Fruit fly (Drosophila melanogaster) whole organism, embryonic: ENCODE data around the gene CG14655.

Source experiments
- Asciz ChIP-seq: fragments of 200-800 bp; sonication (Bioruptor generic); optimal IDR thresholded peaks from 2 replicates; lab custom pipeline; 2017; ENCODE audit warnings: missing biosample characterization, mild to moderate bottlenecking, missing genetic modification characterization, missing genetic modification reagents
- BtbVII ChIP-seq: fragments of 200-800 bp; sonication (Bioruptor generic); optimal IDR thresholded peaks from 3 replicates; lab custom pipeline; 2017; ENCODE audit warnings: missing biosample characterization, mild to moderate bottlenecking, missing genetic modification characterization
- CG10267 ChIP-seq: fragments of 200-800 bp; sonication (Bioruptor generic); optimal IDR thresholded peaks from 2 replicates; lab custom pipeline; 2018; ENCODE audit warnings: missing biosample characterization, mild to moderate bottlenecking, missing genetic modification characterization, moderate library complexity
- CG11504 ChIP-seq: fragments of 200-800 bp; sonication (Bioruptor generic); optimal IDR thresholded peaks from 3 replicates; lab custom pipeline; 2019; ENCODE audit warnings: missing biosample characterization, mild to moderate bottlenecking, missing genetic modification characterization, moderate library complexity
- CG12219 ChIP-seq: fragments of 200-800 bp; sonication (Bioruptor generic); optimal IDR thresholded peaks from 3 replicates; lab custom pipeline; 2018; ENCODE audit warnings: missing biosample characterization, mild to moderate bottlenecking, missing genetic modification characterization
- CG1233 ChIP-seq: fragments of 200-800 bp; sonication (Bioruptor generic); optimal IDR thresholded peaks from 4 replicates; lab custom pipeline; 2018; ENCODE audit warnings: missing biosample characterization, mild to moderate bottlenecking, missing genetic modification characterization
- CG13424 ChIP-seq: fragments of 200-800 bp; sonication (Bioruptor generic); optimal IDR thresholded peaks from 2 replicates; lab custom pipeline; 2019; ENCODE audit warnings: missing biosample characterization, mild to moderate bottlenecking, missing genetic modification characterization, moderate library complexity
- CG14667 ChIP-seq: fragments of 200-800 bp; sonication (Bioruptor generic); IDR thresholded peaks from 2 replicates; pipeline ENCODE4 v1.3.6; 2022; ENCODE audit warnings: missing biosample characterization, missing genetic modification characterization
- CG14860 ChIP-seq: fragments of 200-800 bp; sonication (Bioruptor generic); IDR thresholded peaks from 3 replicates; pipeline ENCODE4 v1.3.6; 2022; ENCODE audit warnings: missing biosample characterization, missing genetic modification characterization; ENCODE audit not compliant: partially characterized antibody
- CG15011 ChIP-seq: fragments of 200-800 bp; sonication (Bioruptor generic); optimal IDR thresholded peaks from 3 replicates; lab custom pipeline; 2018; ENCODE audit warnings: missing biosample characterization, mild to moderate bottlenecking, missing genetic modification characterization
- CG17359 ChIP-seq: fragments of 200-800 bp; sonication (Bioruptor generic); optimal IDR thresholded peaks from 3 replicates; lab custom pipeline; 2018; ENCODE audit warnings: missing biosample characterization, mild to moderate bottlenecking, missing genetic modification characterization, moderate library complexity
- CG30403 ChIP-seq: fragments of 200-800 bp; sonication (Bioruptor generic); optimal IDR thresholded peaks from 3 replicates; lab custom pipeline; 2016; ENCODE audit warnings: missing biosample characterization, missing genetic modification characterization
- CG31441 ChIP-seq: fragments of 200-800 bp; sonication (Bioruptor generic); IDR thresholded peaks from 2 replicates; pipeline ENCODE4 v1.3.6; 2022; ENCODE audit warnings: missing biosample characterization, missing genetic modification characterization
- CG33557 ChIP-seq: fragments of 200-800 bp; sonication (Bioruptor generic); optimal IDR thresholded peaks from 2 replicates; lab custom pipeline; 2019; ENCODE audit warnings: missing biosample characterization, mild to moderate bottlenecking, missing genetic modification characterization, moderate library complexity
- CG34224 ChIP-seq: fragments of 200-800 bp; sonication (Bioruptor generic); IDR thresholded peaks from 3 replicates; pipeline ENCODE4 v1.3.6; 2022; ENCODE audit warnings: missing biosample characterization, missing genetic modification characterization; ENCODE audit not compliant: partially characterized antibody
- CG4854 ChIP-seq: fragments of 200-800 bp; sonication (Bioruptor generic); optimal IDR thresholded peaks from 2 replicates; lab custom pipeline; 2016; ENCODE audit warnings: missing biosample characterization, missing genetic modification characterization, inconsistent platforms
- CG5953 ChIP-seq: fragments of 200-800 bp; sonication (Bioruptor generic); IDR thresholded peaks from 2 replicates; pipeline ENCODE4 v1.3.6; 2022; ENCODE audit warnings: missing biosample characterization, missing genetic modification characterization
- CG9797 ChIP-seq: fragments of 200-800 bp; sonication (Bioruptor generic); optimal IDR thresholded peaks from 3 replicates; lab custom pipeline; 2018; ENCODE audit warnings: missing biosample characterization, mild to moderate bottlenecking, missing genetic modification characterization
- CTCF ChIP-seq: fragments of 200-800 bp; sonication (Bioruptor generic); optimal IDR thresholded peaks from 2 replicates; lab custom pipeline; 2017; ENCODE audit warnings: missing biosample characterization, mild to moderate bottlenecking, missing genetic modification characterization, moderate library complexity
- Doc3 ChIP-seq: fragments of 200-800 bp; sonication (Bioruptor generic); IDR thresholded peaks from 3 replicates; pipeline ENCODE4 v1.3.6; 2022; ENCODE audit warnings: missing biosample characterization, missing genetic modification characterization; ENCODE audit not compliant: partially characterized antibody
- Dref ChIP-seq: fragments of 200-800 bp; sonication (Bioruptor generic); IDR thresholded peaks from 2 replicates; pipeline ENCODE4 v1.3.6; 2022; ENCODE audit warnings: missing biosample characterization, missing genetic modification characterization
- E2f1 ChIP-seq: fragments of 200-800 bp; sonication (Bioruptor generic); IDR thresholded peaks from 2 replicates; pipeline ENCODE4 v1.3.6; 2022; ENCODE audit warnings: missing biosample characterization, missing genetic modification characterization
- HLHmδ ChIP-seq: fragments of 200-800 bp; sonication (Bioruptor generic); optimal IDR thresholded peaks from 2 replicates; lab custom pipeline; 2018; ENCODE audit warnings: missing biosample characterization, mild to moderate bottlenecking, missing genetic modification characterization, moderate library complexity
- Hey ChIP-seq: fragments of 200-800 bp; sonication (Bioruptor generic); optimal IDR thresholded peaks from 3 replicates; lab custom pipeline; 2018; ENCODE audit warnings: missing biosample characterization, mild to moderate bottlenecking, missing genetic modification characterization
- Hsf ChIP-seq: fragments of 200-800 bp; sonication (Bioruptor generic); optimal IDR thresholded peaks from 3 replicates; lab custom pipeline; 2016; ENCODE audit warnings: missing biosample characterization, missing genetic modification characterization
- Mad ChIP-seq: fragments of 200-800 bp; sonication (Bioruptor generic); optimal IDR thresholded peaks from 2 replicates; lab custom pipeline; 2016; ENCODE audit warnings: missing biosample characterization, missing genetic modification characterization
- Myb ChIP-seq: fragments of 200-800 bp; sonication (Bioruptor generic); optimal IDR thresholded peaks from 2 replicates; lab custom pipeline; 2016; ENCODE audit warnings: missing biosample characterization, missing genetic modification characterization
- Opbp ChIP-seq: fragments of 200-800 bp; sonication (Bioruptor generic); IDR thresholded peaks from 3 replicates; pipeline ENCODE4 v1.3.6; 2022; ENCODE audit warnings: missing biosample characterization, missing genetic modification characterization; ENCODE audit not compliant: partially characterized antibody
- PHDP ChIP-seq: fragments of 200-800 bp; sonication (Bioruptor generic); optimal IDR thresholded peaks from 3 replicates; lab custom pipeline; 2018; ENCODE audit warnings: missing biosample characterization, mild to moderate bottlenecking, missing genetic modification characterization, moderate library complexity
- Pdp1 ChIP-seq, 2 experiments: fragments of 200-800 bp; sonication (Bioruptor generic); optimal IDR thresholded peaks; 3 replicates each; lab custom pipeline; 2016; ENCODE audit warnings: missing biosample characterization in 2 of 2, missing genetic modification characterization in 2 of 2, mild to moderate bottlenecking in 1 of 2, moderate library complexity in 1 of 2
- bsh ChIP-seq, 2 experiments: fragments of 200-800 bp; sonication (Bioruptor generic); optimal IDR thresholded peaks; 2 replicates each; lab custom pipeline; 2017 to 2018; ENCODE audit warnings: mild to moderate bottlenecking in 2 of 2, missing biosample characterization in 2 of 2, missing genetic modification characterization in 2 of 2, moderate library complexity in 1 of 2
- cg ChIP-seq: fragments of 200-800 bp; sonication (Bioruptor generic); optimal IDR thresholded peaks from 3 replicates; lab custom pipeline; 2019; ENCODE audit warnings: missing biosample characterization, mild to moderate bottlenecking, missing genetic modification characterization, moderate library complexity
- chm ChIP-seq: fragments of 200-800 bp; sonication (Bioruptor generic); IDR thresholded peaks from 2 replicates; pipeline ENCODE4 v1.3.6; 2022; ENCODE audit warnings: missing biosample characterization, missing genetic modification characterization
- chn ChIP-seq: fragments of 200-800 bp; sonication (Bioruptor generic); optimal IDR thresholded peaks from 2 replicates; lab custom pipeline; 2016; ENCODE audit warnings: missing biosample characterization, missing genetic modification characterization
- esg ChIP-seq: fragments of 200-800 bp; sonication (Bioruptor generic); conservative IDR thresholded peaks from 2 replicates; pipeline ENCODE4 v1.3.6; 2022; ENCODE audit warnings: missing biosample characterization, missing genetic modification characterization
- ewg ChIP-seq: fragments of 200-800 bp; sonication (Bioruptor generic); optimal IDR thresholded peaks from 3 replicates; lab custom pipeline; 2017; ENCODE audit warnings: mild to moderate bottlenecking, missing biosample characterization, missing genetic modification reagents, missing genetic modification characterization
- fu2 ChIP-seq: fragments of 200-800 bp; sonication (Bioruptor generic); optimal IDR thresholded peaks from 2 replicates; lab custom pipeline; 2016; ENCODE audit warnings: missing biosample characterization, missing genetic modification characterization
- ham ChIP-seq: fragments of 200-800 bp; sonication (Bioruptor generic); IDR thresholded peaks from 2 replicates; pipeline ENCODE4 v1.3.6; 2022; ENCODE audit warnings: missing biosample characterization, missing genetic modification characterization
- hbn ChIP-seq: fragments of 200-800 bp; sonication (Bioruptor generic); IDR thresholded peaks from 2 replicates; pipeline ENCODE4 v1.3.6; 2022; ENCODE audit warnings: missing biosample characterization, missing genetic modification characterization; ENCODE audit not compliant: partially characterized antibody
- mirr ChIP-seq: fragments of 200-800 bp; sonication (Bioruptor generic); optimal IDR thresholded peaks from 3 replicates; lab custom pipeline; 2018; ENCODE audit warnings: missing biosample characterization, mild to moderate bottlenecking, missing genetic modification characterization
- oc ChIP-seq: fragments of 200-800 bp; sonication (Bioruptor generic); optimal IDR thresholded peaks from 2 replicates; lab custom pipeline; 2018; ENCODE audit warnings: missing biosample characterization, mild to moderate bottlenecking, missing genetic modification characterization, moderate library complexity
- otp ChIP-seq: fragments of 200-800 bp; sonication (Bioruptor generic); IDR thresholded peaks from 3 replicates; pipeline ENCODE4, ENCODE4 v1.3.6; 2022; ENCODE audit warnings: missing biosample characterization, missing genetic modification characterization
- pb ChIP-seq: fragments of 200-800 bp; sonication (Bioruptor generic); optimal IDR thresholded peaks from 3 replicates; lab custom pipeline; 2016; ENCODE audit warnings: missing biosample characterization, missing genetic modification characterization
- prd ChIP-seq, 3 experiments: fragments of >200 bp in 2 of 3; fragments of 200-800 bp in 1 of 3; sonication (Bioruptor generic) in 1 of 3; optimal IDR thresholded peaks in 2 of 3; IDR thresholded peaks in 1 of 3; 2 replicates in 2 of 3; 3 replicates in 1 of 3; pipeline versions ENCODE4 v1.3.6 to Lab custom; 2017 to 2022; ENCODE audit warnings: missing biosample characterization in 1 of 3, missing genetic modification characterization in 1 of 3
- repo ChIP-seq: fragments of 200-800 bp; sonication (Bioruptor generic); optimal IDR thresholded peaks from 2 replicates; lab custom pipeline; 2016; ENCODE audit warnings: missing biosample characterization, missing genetic modification characterization
- shn ChIP-seq: fragments of 200-800 bp; sonication (Bioruptor generic); optimal IDR thresholded peaks from 3 replicates; lab custom pipeline; 2016; ENCODE audit warnings: missing biosample characterization, missing genetic modification characterization
- sug ChIP-seq: fragments of 200-800 bp; optimal IDR thresholded peaks from 2 replicates; lab custom pipeline; 2019; ENCODE audit warnings: missing biosample characterization, mild to moderate bottlenecking, missing genetic modification characterization, moderate library complexity
- trh ChIP-seq: fragments of 200-800 bp; sonication (Bioruptor generic); optimal IDR thresholded peaks from 2 replicates; lab custom pipeline; 2016; ENCODE audit warnings: missing biosample characterization, missing genetic modification characterization
- z ChIP-seq: fragments of 200-800 bp; sonication (Bioruptor generic); IDR thresholded peaks from 3 replicates; pipeline ENCODE4 v1.3.6; 2022; ENCODE audit warnings: missing biosample characterization, missing genetic modification characterization

Gene CG14655

DNA sequence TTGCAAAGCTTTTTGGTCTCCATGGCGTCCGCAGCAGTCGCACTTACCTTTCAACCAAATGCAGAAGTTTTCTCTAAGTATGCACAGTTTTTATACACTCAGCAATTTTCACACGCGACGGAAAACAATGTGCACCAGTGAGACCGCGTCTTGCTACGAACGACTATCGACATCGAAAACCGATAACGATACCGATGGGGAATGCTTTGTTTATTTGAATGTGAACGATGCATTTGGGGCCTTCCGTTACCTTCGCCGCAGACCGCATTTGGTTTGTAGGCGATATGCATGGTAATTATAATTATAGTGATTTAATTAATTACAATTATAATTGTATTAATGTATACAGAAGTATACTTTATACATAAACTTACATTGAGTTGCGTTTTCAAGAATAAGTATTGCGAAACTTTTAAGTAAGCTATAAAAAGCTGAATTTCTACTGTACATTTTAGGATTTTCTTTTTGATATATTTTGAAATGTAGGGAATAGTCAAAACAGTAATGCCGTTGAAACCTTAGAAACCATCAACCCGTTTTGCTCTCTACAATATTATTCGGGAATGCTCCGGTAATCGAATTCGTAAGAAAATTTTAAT, 31.9 kb upstream of the CG14655 start, which contains the start of the genes Hus1-like and ctrip (continued):
- peak; percentile 66 for TF ChIP-seq chm (GFP tag; lab: Robert Waterston, UW)
- TF ChIP-seq CG31441, result no peak
- no peak for TF ChIP-seq esg (GFP tag; lab: Robert Waterston, UW)
- peak; percentile 6 for TF ChIP-seq CG10267 (tag; lab: Kevin White, UChicago)
- no peak for TF ChIP-seq ham (GFP tag; lab: Robert Waterston, UW)
- TF ChIP-seq HLHmδ (GFP tag; lab: Kevin White, UChicago), result peak; percentile 8
- no peak for TF ChIP-seq Asciz (GFP tag; lab: Kevin White, UChicago)
- peak; percentile 24 for TF ChIP-seq PHDP
- peak; percentile 69 for TF ChIP-seq CG9797 (GFP tag; lab: Kevin White, UChicago)
- no peak for TF ChIP-seq oc
- no peak for TF ChIP-seq pb
- peak; percentile 65; the same call in 1 of the 3 replicates for TF ChIP-seq Opbp (GFP tag; lab: Robert Waterston, UW)
- no peak for TF ChIP-seq Pdp1 (GFP tag; optimal IDR thresholded peaks at IDR 0.05; lab: Kevin White, UChicago)
- TF ChIP-seq Doc3 (GFP tag; lab: Robert Waterston, UW), result no peak
- no peak for TF ChIP-seq CTCF (GFP tag; lab: Kevin White, UChicago)
- TF ChIP-seq z (GFP tag; lab: Robert Waterston, UW), result 0 out of 3 replicates have a peak, but pooled peaks have one; percentile 21
- peak; percentile 12 for TF ChIP-seq Myb (GFP tag; lab: Kevin White, UChicago)
- TF ChIP-seq CG33557 (GFP tag; lab: Kevin White, UChicago), result peak; percentile 21
- peak; percentile 17 for TF ChIP-seq mirr
- TF ChIP-seq ewg, result no peak
- TF ChIP-seq CG11504 (tag; lab: Kevin White, UChicago), result no peak
- no peak for TF ChIP-seq cg (GFP tag; lab: Kevin White, UChicago)
- peak; percentile 20 for TF ChIP-seq sug (tag; lab: Kevin White, UChicago)
- no peak for TF ChIP-seq CG14667 (GFP tag; lab: Robert Waterston, UW)
- TF ChIP-seq Dref (GFP tag; lab: Robert Waterston, UW), result peak; percentile 89
- TF ChIP-seq CG13424, result no peak
- TF ChIP-seq chn (GFP tag; lab: Kevin White, UChicago), result no peak
- TF ChIP-seq CG5953, result no peak
- TF ChIP-seq CG30403 (GFP tag; lab: Kevin White, UChicago), result no peak
- TF ChIP-seq E2f1 (GFP tag; lab: Robert Waterston, UW), result peak; percentile 8; the same call in 1 of the 2 replicates
- no peak for TF ChIP-seq CG4854 (GFP tag; lab: Kevin White, UChicago)
- peak; percentile 31; the same call in 1 of the 2 replicates for TF ChIP-seq hbn
- TF ChIP-seq CG12219 (GFP tag; lab: Kevin White, UChicago), result no peak
- no peak for TF ChIP-seq Mad
- no peak for TF ChIP-seq fu2 (GFP tag; lab: Kevin White, UChicago)
- TF ChIP-seq trh (GFP tag; lab: Kevin White, UChicago), result no peak
- no peak for TF ChIP-seq Hsf
- TF ChIP-seq prd (optimal IDR thresholded peaks at IDR 0.05; lab: Kevin White, UChicago), result no peak
- TF ChIP-seq prd (GFP tag; IDR thresholded peaks at IDR 0.05; lab: Robert Waterston, UW), result peak; percentile 45; the same call in 2 of the 3 replicates
- peak; percentile 7 for TF ChIP-seq BtbVII
- TF ChIP-seq shn (GFP tag; lab: Kevin White, UChicago), result no peak
- no peak for TF ChIP-seq bsh (GFP tag; optimal IDR thresholded peaks at IDR 0.05; lab: Kevin White, UChicago)
- TF ChIP-seq Hey (tag; lab: Kevin White, UChicago), result no peak
- TF ChIP-seq CG15011, result no peak
- TF ChIP-seq CG17359, result no peak
- TF ChIP-seq otp (GFP tag; lab: Robert Waterston, UW), result peak; percentile 19; the same call in 1 of the 3 replicates
- no peak for TF ChIP-seq repo (GFP tag; lab: Kevin White, UChicago)
- TF ChIP-seq CG1233 (GFP tag; lab: Kevin White, UChicago), result peak; percentile 2
- peak; percentile 48; the same call in 1 of the 3 replicates for TF ChIP-seq CG14860
- peak; percentile 54 for TF ChIP-seq CG34224 (GFP tag; lab: Robert Waterston, UW)
